Worm (Caenorhabditis elegans): Measurements from ENCODE around the gene wrt-10.

- TF ChIP-seq nhr-11 (tag; optimal IDR thresholded peaks at IDR 0.05) (no peak), nhr-237 (tag; optimal IDR thresholded peaks at IDR 0.05) (no peak), zip-4 (GFP tag; optimal IDR thresholded peaks at IDR 0.05) (no peak), lin-35 (GFP tag; optimal IDR thresholded peaks at IDR 0.05) (peak in 1 of 2 experiments; percentile 64), nhr-90 (tag; optimal IDR thresholded peaks at IDR 0.05; ENCODE audit: poor library complexity) (peak; percentile 37), fkh-10 (GFP tag; optimal IDR thresholded peaks at IDR 0.05) (no peak), C34B4.2 (tag; optimal IDR thresholded peaks at IDR 0.05) (no peak), jun-1 (tag; optimal IDR thresholded peaks at IDR 0.05) (no peak), egl-27 (tag; optimal IDR thresholded peaks at IDR 0.05) (no peak), hlh-17 (GFP tag; optimal IDR thresholded peaks at IDR 0.05; ENCODE audit: borderline replicate concordance) (no peak)
Observed at ce11 chrII:7554716-7555247, 20.4 kb upstream of the wrt-10 start.
